Worm (Caenorhabditis elegans): ENCODE measurements around the gene srx-86.

ce11 chrV:11548914-11549406 lies 13.8 kb upstream of the srx-86 start, which contains the start of the genes F38B7.17 and F38B7.3:
- TF ChIP-seq elt-3 (tag; optimal IDR thresholded peaks at IDR 0.05) (no peak), snpc-4 (tag; optimal IDR thresholded peaks at IDR 0.05) (peak; percentile 18), sptf-1 (tag; optimal IDR thresholded peaks at IDR 0.05) (no peak)

Measured in whole organism, L1 larva.